Fruit fly (Drosophila melanogaster) whole organism, embryonic: ENCODE data around the gene CG13239.

ENCODE experiments used
- Aef1 ChIP-seq: fragments of 200-800 bp; sonication (Bioruptor generic); IDR thresholded peaks from 3 replicates; pipeline ENCODE4 v1.3.6; 2022; ENCODE audit warnings: missing biosample characterization, missing genetic modification characterization
- Asciz ChIP-seq: fragments of 200-800 bp; sonication (Bioruptor generic); optimal IDR thresholded peaks from 2 replicates; lab custom pipeline; 2017; ENCODE audit warnings: missing biosample characterization, mild to moderate bottlenecking, missing genetic modification characterization, missing genetic modification reagents
- Atf-2 ChIP-seq: fragments of 200-800 bp; sonication (Bioruptor generic); optimal IDR thresholded peaks from 2 replicates; lab custom pipeline; 2016; ENCODE audit warnings: missing biosample characterization, missing genetic modification characterization
- Blimp-1 ChIP-seq: fragments of 200-800 bp; sonication (Bioruptor generic); optimal IDR thresholded peaks from 3 replicates; lab custom pipeline; 2018; ENCODE audit warnings: missing biosample characterization, missing genetic modification characterization, mild to moderate bottlenecking, moderate library complexity, missing genetic modification reagents
- CG1024 ChIP-seq: fragments of 200-800 bp; sonication (Bioruptor generic); IDR thresholded peaks from 2 replicates; pipeline ENCODE4 v1.3.6; 2022; ENCODE audit warnings: missing biosample characterization, missing genetic modification characterization
- CG10366 ChIP-seq: fragments of 200-800 bp; sonication (Bioruptor generic); IDR thresholded peaks from 2 replicates; pipeline ENCODE4 v1.3.6; 2022; ENCODE audit warnings: missing biosample characterization, missing genetic modification characterization
- CG12299 ChIP-seq: fragments of 200-800 bp; sonication (Bioruptor generic); optimal IDR thresholded peaks from 2 replicates; lab custom pipeline; 2018; ENCODE audit warnings: missing biosample characterization, mild to moderate bottlenecking, missing genetic modification characterization
- CG12942 ChIP-seq: fragments of 200-800 bp; sonication (Bioruptor generic); optimal IDR thresholded peaks from 3 replicates; lab custom pipeline; 2016; ENCODE audit warnings: missing biosample characterization, missing genetic modification characterization
- CG13296 ChIP-seq: fragments of 200-800 bp; sonication (Bioruptor generic); optimal IDR thresholded peaks from 3 replicates; lab custom pipeline; 2018; ENCODE audit warnings: missing biosample characterization, mild to moderate bottlenecking, missing genetic modification characterization
- CG14050 ChIP-seq: fragments of 200-800 bp; sonication (Bioruptor generic); IDR thresholded peaks from 3 replicates; pipeline ENCODE4 v1.3.6; 2022; ENCODE audit warnings: missing biosample characterization, missing genetic modification characterization
- CG15073 ChIP-seq: fragments of 200-800 bp; sonication (Bioruptor generic); optimal IDR thresholded peaks from 2 replicates; lab custom pipeline; 2016; ENCODE audit warnings: missing biosample characterization, missing genetic modification characterization
- CG15601 ChIP-seq: fragments of 200-800 bp; sonication (Bioruptor generic); optimal IDR thresholded peaks from 3 replicates; lab custom pipeline; 2019; ENCODE audit warnings: missing biosample characterization, mild to moderate bottlenecking, missing genetic modification characterization, moderate library complexity
- CG1832 ChIP-seq: fragments of 200-800 bp; sonication (Bioruptor generic); optimal IDR thresholded peaks from 2 replicates; lab custom pipeline; 2017; ENCODE audit warnings: missing biosample characterization, mild to moderate bottlenecking, missing genetic modification characterization, inconsistent platforms
- CG18599 ChIP-seq: fragments of 200-800 bp; sonication (Bioruptor generic); optimal IDR thresholded peaks from 3 replicates; lab custom pipeline; 2017; ENCODE audit warnings: missing biosample characterization, missing genetic modification characterization, mild to moderate bottlenecking, moderate library complexity, missing genetic modification reagents
- CG2199 ChIP-seq: fragments of 200-800 bp; sonication (Bioruptor generic); IDR thresholded peaks from 3 replicates; pipeline ENCODE4 v1.3.6; 2022; ENCODE audit warnings: missing biosample characterization, missing genetic modification characterization
- CG3065 ChIP-seq: fragments of 200-800 bp; sonication (Bioruptor generic); optimal IDR thresholded peaks from 2 replicates; lab custom pipeline; 2016; ENCODE audit warnings: missing biosample characterization, missing genetic modification characterization
- CG4328 ChIP-seq: fragments of 200-800 bp; sonication (Bioruptor generic); optimal IDR thresholded peaks from 3 replicates; lab custom pipeline; 2017; ENCODE audit warnings: missing biosample characterization, missing genetic modification reagents, missing genetic modification characterization
- CG8281 ChIP-seq: fragments of 200-800 bp; sonication (Bioruptor generic); optimal IDR thresholded peaks from 2 replicates; lab custom pipeline; 2018; ENCODE audit warnings: missing biosample characterization, mild to moderate bottlenecking, missing genetic modification characterization, moderate library complexity
- CG8388 ChIP-seq: fragments of 200-800 bp; sonication (Bioruptor generic); optimal IDR thresholded peaks from 2 replicates; lab custom pipeline; 2019; ENCODE audit warnings: missing biosample characterization, mild to moderate bottlenecking, missing genetic modification characterization, moderate library complexity
- CG8944 ChIP-seq: fragments of 200-800 bp; sonication (Bioruptor generic); optimal IDR thresholded peaks from 3 replicates; lab custom pipeline; 2016; ENCODE audit warnings: missing biosample characterization, missing genetic modification characterization
- CG9727 ChIP-seq: fragments of 200-800 bp; sonication (Bioruptor generic); optimal IDR thresholded peaks from 3 replicates; lab custom pipeline; 2017; ENCODE audit warnings: missing biosample characterization, mild to moderate bottlenecking, missing genetic modification characterization
- Chrac-16 ChIP-seq: fragments of 200-800 bp; sonication (Bioruptor generic); optimal IDR thresholded peaks from 3 replicates; lab custom pipeline; 2016; ENCODE audit warnings: missing biosample characterization, missing genetic modification characterization
- CoRest ChIP-seq: fragments of 200-800 bp; sonication (Bioruptor generic); optimal IDR thresholded peaks from 3 replicates; lab custom pipeline; 2018; ENCODE audit warnings: missing biosample characterization, mild to moderate bottlenecking, missing genetic modification characterization, moderate library complexity
- Deaf1 ChIP-seq: fragments of 200-800 bp; optimal IDR thresholded peaks from 3 replicates; lab custom pipeline; 2019; ENCODE audit warnings: missing biosample characterization, mild to moderate bottlenecking, missing genetic modification characterization, moderate library complexity
- Elba2 ChIP-seq: fragments of 200-800 bp; sonication (Bioruptor generic); optimal IDR thresholded peaks from 3 replicates; lab custom pipeline; 2016; ENCODE audit warnings: missing biosample characterization, missing genetic modification characterization
- Hey ChIP-seq: fragments of 200-800 bp; sonication (Bioruptor generic); optimal IDR thresholded peaks from 3 replicates; lab custom pipeline; 2018; ENCODE audit warnings: missing biosample characterization, mild to moderate bottlenecking, missing genetic modification characterization
- NC2α ChIP-seq: fragments of 200-800 bp; sonication (Bioruptor generic); optimal IDR thresholded peaks from 2 replicates; lab custom pipeline; 2016; ENCODE audit warnings: missing biosample characterization, missing genetic modification characterization
- Nf-YA ChIP-seq: fragments of 200-800 bp; sonication (Bioruptor generic); IDR thresholded peaks from 2 replicates; pipeline ENCODE4 v1.3.6; 2022; ENCODE audit warnings: missing biosample characterization, missing genetic modification characterization
- abd-A ChIP-seq: fragments of 200-800 bp; sonication (Bioruptor generic); optimal IDR thresholded peaks from 3 replicates; lab custom pipeline; 2019; ENCODE audit warnings: missing biosample characterization, mild to moderate bottlenecking, missing genetic modification characterization, moderate library complexity
- aop ChIP-seq: fragments of 200-800 bp; sonication (Bioruptor generic); IDR thresholded peaks from 2 replicates; pipeline ENCODE4 v1.3.6; 2022; ENCODE audit warnings: missing biosample characterization, missing genetic modification characterization
- az2 ChIP-seq: fragments of 200-800 bp; sonication (Bioruptor generic); optimal IDR thresholded peaks from 3 replicates; lab custom pipeline; 2016; ENCODE audit warnings: missing biosample characterization, missing genetic modification characterization
- bab2 ChIP-seq: fragments of 200-800 bp; sonication (Bioruptor generic); optimal IDR thresholded peaks from 2 replicates; lab custom pipeline; 2016; ENCODE audit warnings: missing biosample characterization, missing genetic modification characterization
- bsh ChIP-seq, 2 experiments: fragments of 200-800 bp; sonication (Bioruptor generic); optimal IDR thresholded peaks; 2 replicates each; lab custom pipeline; 2017 to 2018; ENCODE audit warnings: mild to moderate bottlenecking in 2 of 2, missing biosample characterization in 2 of 2, missing genetic modification characterization in 2 of 2, moderate library complexity in 1 of 2
- chinmo ChIP-seq: fragments of 200-800 bp; sonication (Bioruptor generic); IDR thresholded peaks from 4 replicates; pipeline ENCODE4 v1.3.6; 2022; ENCODE audit warnings: missing biosample characterization, missing genetic modification characterization; ENCODE audit not compliant: partially characterized antibody
- dimm ChIP-seq: fragments of 200-800 bp; sonication (Bioruptor generic); IDR thresholded peaks from 2 replicates; pipeline ENCODE4 v1.3.6; 2022; ENCODE audit warnings: missing biosample characterization, missing genetic modification characterization
- dmrt11E ChIP-seq: fragments of 200-800 bp; sonication (Bioruptor generic); optimal IDR thresholded peaks from 3 replicates; lab custom pipeline; 2018; ENCODE audit warnings: missing biosample characterization, mild to moderate bottlenecking, missing genetic modification characterization, moderate library complexity
- hkb ChIP-seq, 2 experiments: fragments of 200-800 bp in 1 of 2; fragments of >200 bp in 1 of 2; sonication (Bioruptor generic) in 1 of 2; IDR thresholded peaks in 1 of 2; optimal IDR thresholded peaks in 1 of 2; 2 replicates each; pipeline versions ENCODE4 v1.3.6 to Lab custom; 2017 to 2022; ENCODE audit warnings: missing biosample characterization in 1 of 2, missing genetic modification characterization in 1 of 2
- lbe ChIP-seq: fragments of 200-800 bp; sonication (Bioruptor generic); optimal IDR thresholded peaks from 2 replicates; lab custom pipeline; 2016; ENCODE audit warnings: missing biosample characterization, mild to moderate bottlenecking, missing genetic modification characterization
- lmd ChIP-seq: fragments of 200-800 bp; sonication (Bioruptor generic); IDR thresholded peaks from 2 replicates; pipeline ENCODE4 v1.3.6; 2022; ENCODE audit warnings: missing biosample characterization, missing genetic modification characterization
- lov ChIP-seq, 2 experiments: fragments of 200-800 bp in 1 of 2; fragments of >200 bp in 1 of 2; sonication (Bioruptor generic) in 1 of 2; IDR thresholded peaks in 1 of 2; optimal IDR thresholded peaks in 1 of 2; 2 replicates in 1 of 2; 3 replicates in 1 of 2; pipeline versions ENCODE4 v1.3.6 to Lab custom; 2017 to 2022; ENCODE audit warnings: missing biosample characterization in 1 of 2, missing genetic modification characterization in 1 of 2
- nerfin-2 ChIP-seq: fragments of 200-800 bp; sonication (Bioruptor generic); IDR thresholded peaks from 2 replicates; pipeline ENCODE4 v1.3.6; 2022; ENCODE audit warnings: missing biosample characterization, missing genetic modification characterization; ENCODE audit not compliant: partially characterized antibody
- pros ChIP-seq: fragments of 200-800 bp; sonication (Bioruptor generic); optimal IDR thresholded peaks from 3 replicates; lab custom pipeline; 2019; ENCODE audit warnings: missing biosample characterization, mild to moderate bottlenecking, missing genetic modification characterization, moderate library complexity
- rib ChIP-seq: fragments of 200-800 bp; sonication (Bioruptor generic); IDR thresholded peaks from 2 replicates; pipeline ENCODE4 v1.3.6; 2022; ENCODE audit warnings: missing biosample characterization, missing genetic modification characterization
- sc ChIP-seq, 3 experiments: fragments of >200 bp in 2 of 3; fragments of 200-800 bp in 1 of 3; sonication (Bioruptor generic) in 1 of 3; optimal IDR thresholded peaks; 2 replicates in 2 of 3; 3 replicates in 1 of 3; lab custom pipeline; 2017; ENCODE audit warnings: mild to moderate bottlenecking in 1 of 3, missing biosample characterization in 1 of 3, missing genetic modification characterization in 1 of 3, missing genetic modification reagents in 1 of 3
- schlank ChIP-seq: fragments of 200-800 bp; sonication (Bioruptor generic); optimal IDR thresholded peaks from 2 replicates; lab custom pipeline; 2018; ENCODE audit warnings: missing biosample characterization, mild to moderate bottlenecking, missing genetic modification characterization
- sisA ChIP-seq: fragments of 200-800 bp; sonication (Bioruptor generic); IDR thresholded peaks from 2 replicates; pipeline ENCODE4 v1.3.6; 2022; ENCODE audit warnings: missing biosample characterization, missing genetic modification characterization
- sr ChIP-seq: fragments of 200-800 bp; sonication (Bioruptor generic); IDR thresholded peaks from 3 replicates; pipeline ENCODE4 v1.3.6; 2022; ENCODE audit warnings: missing biosample characterization, missing genetic modification characterization
- stc ChIP-seq: fragments of 200-800 bp; sonication (Bioruptor generic); IDR thresholded peaks from 2 replicates; pipeline ENCODE4 v1.3.6; 2022; ENCODE audit warnings: missing biosample characterization, missing genetic modification characterization
- tna ChIP-seq: fragments of 200-800 bp; sonication (Bioruptor generic); IDR thresholded peaks from 2 replicates; pipeline ENCODE4 v1.3.6; 2022; ENCODE audit warnings: missing biosample characterization, missing genetic modification characterization; ENCODE audit not compliant: partially characterized antibody

The CG13239 gene

dm6 chr3L:22865061-22865418 is 4.5 kb downstream of the CG13239 start (continued):
- TF ChIP-seq tna (GFP tag; lab: Robert Waterston, UW) (no peak), lmd (GFP tag; lab: Robert Waterston, UW) (peak; percentile 64), az2 (peak; percentile 49), nerfin-2 (no peak), CG4328 (GFP tag; lab: Kevin White, UChicago) (no peak), CG13296 (GFP tag; lab: Kevin White, UChicago) (peak; percentile 55), bab2 (GFP tag; lab: Kevin White, UChicago) (peak; percentile 22), schlank (tag; lab: Kevin White, UChicago) (no peak), sr (GFP tag; lab: Robert Waterston, UW) (no peak), Blimp-1 (peak; percentile 51), CG1832 (GFP tag; lab: Kevin White, UChicago) (no peak), Deaf1 (no peak), CG3065 (peak; percentile 2), CoRest (peak; percentile 86), dimm (no peak), lbe (peak; percentile 79), CG8281 (tag; lab: Kevin White, UChicago) (no peak), CG15073 (no peak), lov (optimal IDR thresholded peaks at IDR 0.05; lab: Kevin White, UChicago) (no peak), lov (GFP tag; IDR thresholded peaks at IDR 0.05; lab: Robert Waterston, UW) (no peak), CG9727 (GFP tag; lab: Kevin White, UChicago) (peak; percentile 21), CG15601 (tag; lab: Kevin White, UChicago) (no peak), CG2199 (GFP tag; lab: Robert Waterston, UW) (no peak), sisA (GFP tag; lab: Robert Waterston, UW) (peak; percentile 49; the same call in 1 of the 2 replicates), Aef1 (peak; percentile 41; the same call in 2 of the 3 replicates), pros (GFP tag; lab: Kevin White, UChicago) (no peak), NC2α (GFP tag; lab: Kevin White, UChicago) (peak; percentile 2), CG8388 (GFP tag; lab: Kevin White, UChicago) (peak; percentile 63), aop (GFP tag; lab: Robert Waterston, UW) (no peak), Nf-YA (no peak), Elba2 (no peak), bsh (GFP tag; optimal IDR thresholded peaks at IDR 0.05; lab: Kevin White, UChicago) (peak; percentile 45 to 57), CG14050 (GFP tag; lab: Robert Waterston, UW) (peak; percentile 62), stc (peak; percentile 71), CG10366 (GFP tag; lab: Robert Waterston, UW) (peak; percentile 51), CG12299 (tag; lab: Kevin White, UChicago) (peak; percentile 58), chinmo (no peak), rib (peak; percentile 43; the same call in 1 of the 2 replicates), CG12942 (GFP tag; lab: Kevin White, UChicago) (peak; percentile 41), Chrac-16 (GFP tag; lab: Kevin White, UChicago) (peak; percentile 48), Atf-2 (GFP tag; lab: Kevin White, UChicago) (no peak), Hey (no peak), abd-A (tag; lab: Kevin White, UChicago) (no peak), CG18599 (peak; percentile 64), CG1024 (GFP tag; lab: Robert Waterston, UW) (no peak), dmrt11E (tag; lab: Kevin White, UChicago) (peak; percentile 2), hkb (optimal IDR thresholded peaks at IDR 0.05; lab: Kevin White, UChicago) (no peak), hkb (GFP tag; IDR thresholded peaks at IDR 0.05; lab: Robert Waterston, UW) (peak; percentile 84), Asciz (GFP tag; lab: Kevin White, UChicago) (peak; percentile 68), CG8944 (GFP tag; lab: Kevin White, UChicago) (no peak), sc (optimal IDR thresholded peaks at IDR 0.05; lab: Kevin White, UChicago) (no peak), sc (GFP tag; optimal IDR thresholded peaks at IDR 0.05; lab: Kevin White, UChicago) (no peak)
